Fruit fly (Drosophila melanogaster) whole organism, wandering third instar larva: ENCODE results near the gene bb8.

Experiments
- HLH106 ChIP-seq: fragments of 200-800 bp; optimal IDR thresholded peaks from 3 replicates; lab custom pipeline; 2019; ENCODE audit warnings: missing biosample characterization, mild to moderate bottlenecking, missing genetic modification characterization, moderate library complexity
- Myc ChIP-seq: fragments of >200 bp; optimal IDR thresholded peaks from 2 replicates; lab custom pipeline; 2017
- Rel ChIP-seq, 2 experiments: fragments of 200-800 bp; sonication (Bioruptor generic) in 1 of 2; optimal IDR thresholded peaks; 2 replicates in 1 of 2; 3 replicates in 1 of 2; lab custom pipeline; 2016 to 2019; ENCODE audit warnings: mild to moderate bottlenecking in 2 of 2, missing biosample characterization in 2 of 2, missing genetic modification characterization in 2 of 2, moderate library complexity in 1 of 2
- Sp1 ChIP-seq: fragments of 200-800 bp; sonication (Bioruptor generic); optimal IDR thresholded peaks from 3 replicates; lab custom pipeline; 2019; ENCODE audit warnings: missing biosample characterization, mild to moderate bottlenecking, missing genetic modification characterization, moderate library complexity
- fru ChIP-seq: fragments of 200-800 bp; sonication (Bioruptor generic); optimal IDR thresholded peaks from 3 replicates; lab custom pipeline; 2016; ENCODE audit warnings: missing biosample characterization, mild to moderate bottlenecking, missing genetic modification characterization
- pan ChIP-seq: fragments of >200 bp; optimal IDR thresholded peaks from 2 replicates; lab custom pipeline; 2017
- psq ChIP-seq: fragments of 200-800 bp; sonication (Bioruptor generic); optimal IDR thresholded peaks from 3 replicates; lab custom pipeline; 2017; ENCODE audit warnings: missing biosample characterization, mild to moderate bottlenecking, missing genetic modification characterization, moderate library complexity
- tai ChIP-seq: sonication (Bioruptor generic); optimal IDR thresholded peaks from 2 replicates; lab custom pipeline; 2016; ENCODE audit warnings: missing biosample characterization, missing genetic modification characterization

dm6 chr3R:23258524-23258923 lies 31.5 kb downstream of the bb8 start:
- TF ChIP-seq fru (GFP tag; lab: Kevin White, UChicago) (no peak), Rel (GFP tag; optimal IDR thresholded peaks at IDR 0.05; lab: Kevin White, UChicago) (no peak), Rel (tag; optimal IDR thresholded peaks at IDR 0.05; lab: Kevin White, UChicago) (no peak), Sp1 (GFP tag; lab: Kevin White, UChicago) (no peak), pan (lab: Kevin White, UChicago) (no peak), psq (GFP tag; lab: Kevin White, UChicago) (no peak), HLH106 (tag; lab: Kevin White, UChicago) (no peak), tai (no peak), Myc (lab: Kevin White, UChicago) (no peak)
